Fruit fly (Drosophila melanogaster) whole organism, embryonic: Measurements from ENCODE around the gene CG15742.

Experiments
- CG12155 ChIP-seq: fragments of 200-800 bp; sonication (Bioruptor generic); optimal IDR thresholded peaks from 3 replicates; lab custom pipeline; 2016; ENCODE audit warnings: missing biosample characterization, missing genetic modification characterization
- CG12391 ChIP-seq: fragments of 200-800 bp; sonication (Bioruptor generic); optimal IDR thresholded peaks from 3 replicates; lab custom pipeline; 2018; ENCODE audit warnings: missing biosample characterization, mild to moderate bottlenecking, missing genetic modification characterization, moderate library complexity
- CG14710 ChIP-seq: fragments of 200-800 bp; sonication (Bioruptor generic); optimal IDR thresholded peaks from 3 replicates; lab custom pipeline; 2019; ENCODE audit warnings: missing biosample characterization, mild to moderate bottlenecking, missing genetic modification characterization, moderate library complexity
- CG14965 ChIP-seq: fragments of 200-800 bp; sonication (Bioruptor generic); optimal IDR thresholded peaks from 2 replicates; lab custom pipeline; 2016; ENCODE audit warnings: missing biosample characterization, missing genetic modification characterization, borderline replicate concordance
- CG15269 ChIP-seq: fragments of 200-800 bp; sonication (Bioruptor generic); optimal IDR thresholded peaks from 2 replicates; lab custom pipeline; 2018; ENCODE audit warnings: missing biosample characterization, mild to moderate bottlenecking, missing genetic modification characterization, moderate library complexity
- CG17186 ChIP-seq: fragments of 200-800 bp; sonication (Bioruptor generic); optimal IDR thresholded peaks from 3 replicates; lab custom pipeline; 2017; ENCODE audit warnings: missing biosample characterization, missing genetic modification reagents, missing genetic modification characterization
- CG17568 ChIP-seq: fragments of 200-800 bp; sonication (Bioruptor generic); optimal IDR thresholded peaks from 2 replicates; lab custom pipeline; 2018; ENCODE audit warnings: missing biosample characterization, mild to moderate bottlenecking, missing genetic modification characterization, moderate library complexity
- CG17612 ChIP-seq: fragments of 200-800 bp; sonication (Bioruptor generic); IDR thresholded peaks from 2 replicates; pipeline ENCODE4 v1.3.6; 2022; ENCODE audit warnings: missing biosample characterization, missing genetic modification characterization
- CG17829 ChIP-seq: fragments of 200-800 bp; optimal IDR thresholded peaks from 2 replicates; lab custom pipeline; 2019; ENCODE audit warnings: missing biosample characterization, mild to moderate bottlenecking, missing genetic modification characterization, moderate library complexity
- CG18599 ChIP-seq: fragments of 200-800 bp; sonication (Bioruptor generic); optimal IDR thresholded peaks from 3 replicates; lab custom pipeline; 2017; ENCODE audit warnings: missing biosample characterization, missing genetic modification characterization, mild to moderate bottlenecking, moderate library complexity, missing genetic modification reagents
- CG18619 ChIP-seq: fragments of 200-800 bp; sonication (Bioruptor generic); optimal IDR thresholded peaks from 3 replicates; lab custom pipeline; 2017; ENCODE audit warnings: missing biosample characterization, mild to moderate bottlenecking, missing genetic modification characterization
- CG3407 ChIP-seq: fragments of 200-800 bp; sonication (Bioruptor generic); optimal IDR thresholded peaks from 2 replicates; lab custom pipeline; 2018; ENCODE audit warnings: missing biosample characterization, mild to moderate bottlenecking, missing genetic modification characterization
- CG34376 ChIP-seq: fragments of 200-800 bp; sonication (Bioruptor generic); optimal IDR thresholded peaks from 2 replicates; lab custom pipeline; 2018; ENCODE audit warnings: missing biosample characterization, mild to moderate bottlenecking, missing genetic modification characterization
- CG34422 ChIP-seq: fragments of 200-800 bp; sonication (Bioruptor generic); IDR thresholded peaks from 3 replicates; pipeline ENCODE4 v1.3.6; 2022; ENCODE audit warnings: missing biosample characterization, missing genetic modification characterization
- CG6175 ChIP-seq: fragments of 200-800 bp; sonication (Bioruptor generic); IDR thresholded peaks from 3 replicates; pipeline ENCODE4 v1.3.6; 2022; ENCODE audit warnings: missing biosample characterization, missing genetic modification characterization
- CG6683 ChIP-seq: fragments of 200-800 bp; sonication (Bioruptor generic); optimal IDR thresholded peaks from 2 replicates; lab custom pipeline; 2017; ENCODE audit warnings: missing biosample characterization, mild to moderate bottlenecking, missing genetic modification characterization, missing genetic modification reagents
- CG6689 ChIP-seq: fragments of 200-800 bp; sonication (Bioruptor generic); IDR thresholded peaks from 2 replicates; pipeline ENCODE4 v1.3.6; 2022; ENCODE audit warnings: missing biosample characterization, missing genetic modification characterization
- CG7963 ChIP-seq: fragments of 200-800 bp; sonication (Bioruptor generic); IDR thresholded peaks from 3 replicates; pipeline ENCODE4 v1.3.6; 2022; ENCODE audit warnings: missing biosample characterization, missing genetic modification characterization; ENCODE audit not compliant: partially characterized antibody
- CG9932 ChIP-seq: fragments of 200-800 bp; sonication (Bioruptor generic); IDR thresholded peaks from 2 replicates; pipeline ENCODE4 v1.3.6; 2022; ENCODE audit warnings: missing biosample characterization, missing genetic modification characterization
- Drgx ChIP-seq: fragments of 200-800 bp; sonication (Bioruptor generic); IDR thresholded peaks from 2 replicates; pipeline ENCODE4 v1.3.6; 2022; ENCODE audit warnings: missing biosample characterization, missing genetic modification characterization
- Fer1 ChIP-seq: fragments of 200-800 bp; sonication (Bioruptor generic); optimal IDR thresholded peaks from 2 replicates; lab custom pipeline; 2017; ENCODE audit warnings: missing biosample characterization, mild to moderate bottlenecking, missing genetic modification characterization
- Gsc ChIP-seq: fragments of 200-800 bp; sonication (Bioruptor generic); IDR thresholded peaks from 2 replicates; pipeline ENCODE4 v1.3.6; 2022; ENCODE audit warnings: missing biosample characterization, missing genetic modification characterization
- HLH54F ChIP-seq: fragments of 200-800 bp; sonication (Bioruptor generic); optimal IDR thresholded peaks from 3 replicates; lab custom pipeline; 2016; ENCODE audit warnings: missing biosample characterization, missing genetic modification characterization
- Hmx ChIP-seq: fragments of 200-800 bp; sonication (Bioruptor generic); optimal IDR thresholded peaks from 2 replicates; lab custom pipeline; 2016; ENCODE audit warnings: missing biosample characterization, missing genetic modification characterization
- NC2α ChIP-seq: fragments of 200-800 bp; sonication (Bioruptor generic); optimal IDR thresholded peaks from 2 replicates; lab custom pipeline; 2016; ENCODE audit warnings: missing biosample characterization, missing genetic modification characterization
- Poxn ChIP-seq: fragments of 200-800 bp; sonication (Bioruptor generic); IDR thresholded peaks from 2 replicates; pipeline ENCODE4 v1.3.6; 2022; ENCODE audit warnings: missing biosample characterization, missing genetic modification characterization
- Rfx ChIP-seq: fragments of 200-800 bp; sonication (Bioruptor generic); IDR thresholded peaks from 2 replicates; pipeline ENCODE4 v1.3.6; 2022; ENCODE audit warnings: missing biosample characterization, missing genetic modification characterization
- Rx ChIP-seq: fragments of 200-800 bp; sonication (Bioruptor generic); IDR thresholded peaks from 2 replicates; pipeline ENCODE4 v1.3.6; 2022; ENCODE audit warnings: missing biosample characterization, missing genetic modification characterization
- Taf1 ChIP-seq: fragments of 200-800 bp; sonication (Bioruptor generic); IDR thresholded peaks from 2 replicates; pipeline ENCODE4 v1.3.6; 2022; ENCODE audit warnings: missing biosample characterization, missing genetic modification characterization
- br ChIP-seq: fragments of >200 bp; optimal IDR thresholded peaks from 2 replicates; lab custom pipeline; 2017
- crp ChIP-seq, 2 experiments: fragments of 200-800 bp; sonication (Bioruptor generic); optimal IDR thresholded peaks; 2 replicates in 1 of 2; 3 replicates in 1 of 2; lab custom pipeline; 2017; ENCODE audit warnings: missing biosample characterization in 2 of 2, missing genetic modification characterization in 2 of 2, mild to moderate bottlenecking in 1 of 2, moderate library complexity in 1 of 2
- dan ChIP-seq: fragments of 200-800 bp; sonication (Bioruptor generic); IDR thresholded peaks from 2 replicates; pipeline ENCODE4 v1.3.6; 2022; ENCODE audit warnings: missing biosample characterization, missing genetic modification characterization
- dmrt11E ChIP-seq: fragments of 200-800 bp; sonication (Bioruptor generic); optimal IDR thresholded peaks from 3 replicates; lab custom pipeline; 2018; ENCODE audit warnings: missing biosample characterization, mild to moderate bottlenecking, missing genetic modification characterization, moderate library complexity
- dmrt99B ChIP-seq: fragments of 200-800 bp; sonication (Bioruptor generic); optimal IDR thresholded peaks from 2 replicates; lab custom pipeline; 2018; ENCODE audit warnings: missing biosample characterization, mild to moderate bottlenecking, missing genetic modification characterization, moderate library complexity
- gce ChIP-seq: fragments of 200-800 bp; sonication (Bioruptor generic); IDR thresholded peaks from 3 replicates; pipeline ENCODE4 v1.3.6; 2022; ENCODE audit warnings: missing biosample characterization, missing genetic modification characterization
- gsb ChIP-seq: fragments of 200-800 bp; sonication (Bioruptor generic); IDR thresholded peaks from 2 replicates; pipeline ENCODE4 v1.3.6; 2022; ENCODE audit warnings: missing biosample characterization, missing genetic modification characterization
- h ChIP-seq: fragments of >200 bp; optimal IDR thresholded peaks from 2 replicates; lab custom pipeline; 2017
- jing ChIP-seq: fragments of 200-800 bp; sonication (Bioruptor generic); optimal IDR thresholded peaks from 2 replicates; lab custom pipeline; 2018; ENCODE audit warnings: missing biosample characterization, mild to moderate bottlenecking, missing genetic modification characterization
- ken ChIP-seq: fragments of 200-800 bp; sonication (Bioruptor generic); IDR thresholded peaks from 3 replicates; pipeline ENCODE4 v1.3.6; 2022; ENCODE audit warnings: missing biosample characterization, missing genetic modification characterization
- lbe ChIP-seq: fragments of 200-800 bp; sonication (Bioruptor generic); optimal IDR thresholded peaks from 2 replicates; lab custom pipeline; 2016; ENCODE audit warnings: missing biosample characterization, mild to moderate bottlenecking, missing genetic modification characterization
- lola ChIP-seq, 3 experiments: fragments of >200 bp in 2 of 3; fragments of 200-800 bp in 1 of 3; sonication (Bioruptor generic) in 1 of 3; optimal IDR thresholded peaks; 2 replicates each; lab custom pipeline; 2017 to 2019; ENCODE audit warnings: missing biosample characterization in 3 of 3, missing genetic modification characterization in 3 of 3, mild to moderate bottlenecking in 1 of 3, moderate library complexity in 1 of 3
- p53 ChIP-seq: fragments of 200-800 bp; sonication (Bioruptor generic); optimal IDR thresholded peaks from 2 replicates; lab custom pipeline; 2016; ENCODE audit warnings: missing biosample characterization, missing genetic modification characterization
- pnt ChIP-seq: fragments of 200-800 bp; sonication (Bioruptor generic); optimal IDR thresholded peaks from 3 replicates; lab custom pipeline; 2016; ENCODE audit warnings: missing biosample characterization, missing genetic modification characterization
- psq ChIP-seq: fragments of 200-800 bp; sonication (Bioruptor generic); optimal IDR thresholded peaks from 2 replicates; lab custom pipeline; 2017; ENCODE audit warnings: missing biosample characterization, missing genetic modification characterization
- slou ChIP-seq: fragments of 200-800 bp; sonication (Bioruptor generic); optimal IDR thresholded peaks from 3 replicates; lab custom pipeline; 2016; ENCODE audit warnings: missing biosample characterization, missing genetic modification characterization
- twi ChIP-seq: fragments of 200-800 bp; optimal IDR thresholded peaks from 2 replicates; lab custom pipeline; 2019; ENCODE audit warnings: missing biosample characterization, mild to moderate bottlenecking, missing genetic modification characterization, moderate library complexity
- unpg ChIP-seq: fragments of 200-800 bp; sonication (Bioruptor generic); optimal IDR thresholded peaks from 3 replicates; lab custom pipeline; 2018; ENCODE audit warnings: missing biosample characterization, mild to moderate bottlenecking, missing genetic modification characterization, moderate library complexity
- usp ChIP-seq: fragments of >200 bp; optimal IDR thresholded peaks from 2 replicates; lab custom pipeline; 2017; ENCODE audit warnings: missing biosample characterization, missing genetic modification characterization
- zf30C ChIP-seq: fragments of 200-800 bp; sonication (Bioruptor generic); optimal IDR thresholded peaks from 3 replicates; lab custom pipeline; 2018; ENCODE audit warnings: missing biosample characterization, mild to moderate bottlenecking, missing genetic modification characterization

CG15742 gene

DNA sequence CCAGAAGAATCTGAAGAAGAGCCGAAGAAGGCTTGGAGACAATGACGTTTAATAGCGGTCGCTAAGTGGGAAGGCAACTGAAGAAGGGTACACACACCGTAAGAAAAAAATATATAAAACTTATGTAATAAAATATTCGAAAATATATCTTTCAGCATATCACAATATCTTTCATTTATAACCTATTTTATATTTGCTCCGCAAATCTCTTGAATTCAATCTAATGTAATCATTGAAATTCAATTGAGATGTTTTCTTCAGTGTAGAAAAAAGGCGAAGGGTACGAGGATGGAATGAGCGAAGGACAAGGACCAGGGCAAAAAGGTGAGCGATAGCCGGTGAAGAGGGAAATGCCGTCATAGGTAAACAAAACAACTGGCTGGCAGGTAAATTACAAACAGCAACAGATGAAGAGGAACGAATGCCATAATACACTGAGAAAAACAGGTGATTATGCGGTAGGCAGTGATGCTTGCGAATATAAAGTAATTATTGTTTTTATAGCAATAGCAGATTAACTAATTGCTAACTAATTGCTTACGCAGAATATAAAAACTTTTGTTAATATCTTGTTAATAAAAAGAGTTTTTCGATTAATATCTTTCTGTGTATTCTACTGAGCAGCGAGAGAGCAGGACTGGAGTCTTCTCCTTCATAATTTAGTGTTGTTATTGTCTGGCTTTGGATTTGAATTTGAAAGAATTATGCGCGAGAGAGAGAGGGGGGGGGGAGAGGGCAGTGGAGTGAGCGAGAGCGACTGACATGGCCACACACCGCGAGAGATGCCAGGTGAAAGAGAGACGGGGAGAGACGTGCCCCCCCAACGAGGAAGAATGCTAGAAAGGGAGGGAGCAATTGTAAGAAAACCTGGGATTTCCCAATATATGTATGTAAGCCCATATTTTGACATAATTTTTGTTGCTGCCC, 24.2 kb downstream of the CG15742 start (continued):
- TF ChIP-seq CG6683 (GFP tag; lab: Kevin White, UChicago) = peak; percentile 24
- TF ChIP-seq CG12155 (GFP tag; lab: Kevin White, UChicago) = peak; percentile 77
- TF ChIP-seq Drgx (GFP tag; lab: Robert Waterston, UW) = peak; percentile 48; the same call in 1 of the 2 replicates
- TF ChIP-seq twi = peak; percentile 85
- TF ChIP-seq CG3407 = peak; percentile 74
- TF ChIP-seq CG9932 (GFP tag; lab: Robert Waterston, UW) = peak; percentile 61
- TF ChIP-seq psq (GFP tag; lab: Kevin White, UChicago) = peak; percentile 55
- peak; percentile 87 for TF ChIP-seq CG6689 (GFP tag; lab: Robert Waterston, UW)
- TF ChIP-seq Gsc (GFP tag; lab: Robert Waterston, UW) = peak; percentile 61
- peak; percentile 91 for TF ChIP-seq CG17829 (tag; lab: Kevin White, UChicago)
- TF ChIP-seq p53 (GFP tag; lab: Kevin White, UChicago) = peak; percentile 36
- TF ChIP-seq usp (GFP tag; lab: Kevin White, UChicago) = no peak
- TF ChIP-seq dmrt11E = peak; percentile 96
- peak; percentile 81 for TF ChIP-seq unpg (GFP tag; lab: Kevin White, UChicago)
- TF ChIP-seq lbe (GFP tag; lab: Kevin White, UChicago) = peak; percentile 48
- peak; percentile 69 for TF ChIP-seq Hmx (GFP tag; lab: Kevin White, UChicago)
- no peak for TF ChIP-seq br (lab: Kevin White, UChicago)
- peak; percentile 80 for TF ChIP-seq ken (GFP tag; lab: Robert Waterston, UW)
- no peak for TF ChIP-seq gsb (GFP tag; lab: Robert Waterston, UW)
- TF ChIP-seq Taf1 = 0 out of 2 replicates have a peak, but pooled peaks have one; percentile 29
- peak; percentile 74; the same call in 1 of the 3 replicates for TF ChIP-seq CG6175 (GFP tag; lab: Robert Waterston, UW)
- peak; percentile 66 for TF ChIP-seq jing
- peak; percentile 91 for TF ChIP-seq pnt
- TF ChIP-seq Rfx (GFP tag; lab: Robert Waterston, UW) = peak; percentile 73
- TF ChIP-seq slou = peak; percentile 77
- TF ChIP-seq Rx (GFP tag; lab: Robert Waterston, UW) = peak; percentile 69; the same call in 1 of the 2 replicates
- peak; percentile 68; the same call in 2 of the 3 replicates for TF ChIP-seq gce
- peak; percentile 16; the same call in 1 of the 2 replicates for TF ChIP-seq CG17612 (GFP tag; lab: Robert Waterston, UW)
- TF ChIP-seq dan = peak; percentile 90
- no peak for TF ChIP-seq h (lab: Kevin White, UChicago)
- peak; percentile 51 for TF ChIP-seq Fer1
- TF ChIP-seq zf30C (GFP tag; lab: Kevin White, UChicago) = peak; percentile 98
- peak; percentile 87 for TF ChIP-seq CG12391 (tag; lab: Kevin White, UChicago)
- TF ChIP-seq CG17568 (GFP tag; lab: Kevin White, UChicago) = peak; percentile 48
- no peak for TF ChIP-seq Poxn
- TF ChIP-seq crp (GFP tag; optimal IDR thresholded peaks at IDR 0.05; lab: Kevin White, UChicago) = peak in 1 of 2 experiments; percentile 29
- TF ChIP-seq CG17186 = peak; percentile 16
- peak; percentile 54 for TF ChIP-seq HLH54F
- no peak for TF ChIP-seq CG7963
- TF ChIP-seq CG18599 = peak; percentile 73
- TF ChIP-seq CG14965 (GFP tag; lab: Kevin White, UChicago) = peak; percentile 55
- TF ChIP-seq CG14710 (tag; lab: Kevin White, UChicago) = peak; percentile 93
- peak; percentile 70 for TF ChIP-seq dmrt99B (tag; lab: Kevin White, UChicago)
- peak in 1 of 3 experiments; percentile 95 for TF ChIP-seq lola (GFP tag; optimal IDR thresholded peaks at IDR 0.05; lab: Kevin White, UChicago)
- no peak for TF ChIP-seq CG34376 (GFP tag; lab: Kevin White, UChicago)
- TF ChIP-seq NC2α = peak; percentile 60
- TF ChIP-seq CG15269 (tag; lab: Kevin White, UChicago) = peak; percentile 70
- TF ChIP-seq CG34422 = peak; percentile 85
- TF ChIP-seq CG18619 (GFP tag; lab: Kevin White, UChicago) = peak; percentile 74
